Worm (Caenorhabditis elegans) whole organism, mixed stage, embryonic: ENCODE measurements around the gene pqn-35.
A peak's percentile ranks its signal among the peaks of the same experiment; 100 is the strongest.

ENCODE experiments used
- M03D4.4 ChIP-seq: sonication (generic microtip); optimal IDR thresholded peaks from 2 replicates; lab custom pipeline; 2017; ENCODE audit warnings: mild to moderate bottlenecking, missing genetic modification characterization, missing compliant biosample characterization
- bed-3 ChIP-seq: fragments of 200-800 bp; sonication (Bioruptor generic); optimal IDR thresholded peaks from 3 replicates; lab custom pipeline; 2018; ENCODE audit warnings: mild to moderate bottlenecking, missing genetic modification characterization, moderate library complexity, missing compliant biosample characterization
- blmp-1 ChIP-seq: fragments of 150-350 bp; optimal IDR thresholded peaks from 2 replicates; lab custom pipeline; 2014; ENCODE audit warnings: missing biosample characterization, missing genetic modification characterization
- ceh-39 ChIP-seq: fragments of 150-350 bp; optimal IDR thresholded peaks from 2 replicates; lab custom pipeline; 2014; ENCODE audit warnings: missing biosample characterization, missing genetic modification characterization
- ceh-43 ChIP-seq: fragments of 200-800 bp; sonication (Bioruptor generic); optimal IDR thresholded peaks from 2 replicates; lab custom pipeline; 2018; ENCODE audit warnings: mild to moderate bottlenecking, missing genetic modification characterization, moderate library complexity, missing compliant biosample characterization
- ceh-83 ChIP-seq: fragments of 200-800 bp; sonication (Bioruptor generic); optimal IDR thresholded peaks from 2 replicates; lab custom pipeline; 2018; ENCODE audit warnings: mild to moderate bottlenecking, missing genetic modification characterization, missing compliant biosample characterization
- ces-1 ChIP-seq: fragments of 150-350 bp; optimal IDR thresholded peaks from 2 replicates; lab custom pipeline; 2014; ENCODE audit warnings: missing biosample characterization, missing genetic modification reagents, missing genetic modification characterization
- cnd-1 ChIP-seq: fragments of 200-800 bp; sonication (Bioruptor generic); optimal IDR thresholded peaks from 2 replicates; lab custom pipeline; 2018; ENCODE audit warnings: mild to moderate bottlenecking, missing genetic modification characterization, missing compliant biosample characterization
- drap-1 ChIP-seq: fragments of 200-800 bp; sonication (Bioruptor generic); optimal IDR thresholded peaks from 3 replicates; lab custom pipeline; 2018; ENCODE audit warnings: mild to moderate bottlenecking, missing genetic modification characterization, missing compliant biosample characterization
- elt-1 ChIP-seq: sonication (generic microtip); optimal IDR thresholded peaks from 2 replicates; lab custom pipeline; 2017; ENCODE audit warnings: missing genetic modification characterization, mild to moderate bottlenecking, missing compliant biosample characterization, antibody characterized with exemption, moderate library complexity, borderline replicate concordance; ENCODE audit not compliant: insufficient read depth
- elt-3 ChIP-seq: fragments of 150-350 bp; optimal IDR thresholded peaks from 2 replicates; lab custom pipeline; 2014; ENCODE audit warnings: missing biosample characterization, missing genetic modification characterization
- flh-1 ChIP-seq: fragments of 200-800 bp; sonication (Bioruptor generic); optimal IDR thresholded peaks from 2 replicates; lab custom pipeline; 2018; ENCODE audit warnings: mild to moderate bottlenecking, missing genetic modification characterization, moderate library complexity, missing compliant biosample characterization
- ham-2 ChIP-seq: fragments of 200-800 bp; sonication (Bioruptor generic); optimal IDR thresholded peaks from 2 replicates; lab custom pipeline; 2018; ENCODE audit warnings: mild to moderate bottlenecking, missing genetic modification characterization, missing compliant biosample characterization
- hlh-1 ChIP-seq: fragments of 150-350 bp; optimal IDR thresholded peaks from 2 replicates; lab custom pipeline; 2014; ENCODE audit warnings: missing biosample characterization, missing genetic modification reagents, missing genetic modification characterization
- lin-13 ChIP-seq: fragments of 150-350 bp; optimal IDR thresholded peaks from 2 replicates; lab custom pipeline; 2014; ENCODE audit warnings: missing biosample characterization, missing genetic modification characterization
- lin-32 ChIP-seq: fragments of 200-800 bp; sonication (Bioruptor generic); optimal IDR thresholded peaks from 2 replicates; lab custom pipeline; 2018; ENCODE audit warnings: mild to moderate bottlenecking, missing genetic modification characterization, missing compliant biosample characterization
- lsy-2 ChIP-seq: fragments of 150-350 bp; optimal IDR thresholded peaks from 2 replicates; lab custom pipeline; 2014; ENCODE audit warnings: missing biosample characterization, missing genetic modification characterization
- mab-5 ChIP-seq: fragments of 150-350 bp; optimal IDR thresholded peaks from 2 replicates; lab custom pipeline; 2014; ENCODE audit warnings: missing biosample characterization, missing genetic modification characterization
- mep-1 ChIP-seq: fragments of 150-350 bp; optimal IDR thresholded peaks from 2 replicates; lab custom pipeline; 2017; ENCODE audit warnings: missing biosample characterization, missing genetic modification reagents, missing genetic modification characterization, inconsistent platforms
- mls-2 ChIP-seq: sonication (generic microtip); optimal IDR thresholded peaks from 2 replicates; lab custom pipeline; 2016; ENCODE audit warnings: mild to moderate bottlenecking, missing genetic modification characterization, moderate library complexity, missing compliant biosample characterization
- nhr-12 ChIP-seq: fragments of 150-350 bp; optimal IDR thresholded peaks from 2 replicates; lab custom pipeline; 2014; ENCODE audit warnings: missing biosample characterization, missing genetic modification characterization
- nhr-2 ChIP-seq: fragments of 150-350 bp; optimal IDR thresholded peaks from 2 replicates; lab custom pipeline; 2014; ENCODE audit warnings: missing biosample characterization, missing genetic modification characterization
- nhr-237 ChIP-seq: fragments of 150-350 bp; optimal IDR thresholded peaks from 2 replicates; lab custom pipeline; 2014; ENCODE audit warnings: missing biosample characterization, missing genetic modification characterization
- nhr-28 ChIP-seq: fragments of 150-350 bp; optimal IDR thresholded peaks from 2 replicates; lab custom pipeline; 2014; ENCODE audit warnings: missing biosample characterization, missing genetic modification characterization
- nhr-76 ChIP-seq: sonication (generic microtip); optimal IDR thresholded peaks from 2 replicates; lab custom pipeline; 2017; ENCODE audit warnings: missing biosample characterization, missing genetic modification characterization
- pha-4 ChIP-seq: fragments of 150-350 bp; optimal IDR thresholded peaks from 2 replicates; lab custom pipeline; 2018; ENCODE audit warnings: missing biosample characterization, missing genetic modification reagents, missing genetic modification characterization
- sem-2 ChIP-seq: fragments of 200-800 bp; sonication (Bioruptor generic); optimal IDR thresholded peaks from 2 replicates; lab custom pipeline; 2018; ENCODE audit warnings: mild to moderate bottlenecking, missing genetic modification characterization, missing compliant biosample characterization
- snpc-4 ChIP-seq: fragments of 150-350 bp; optimal IDR thresholded peaks from 2 replicates; lab custom pipeline; 2014; ENCODE audit warnings: missing biosample characterization, missing genetic modification characterization
- sptf-1 ChIP-seq: sonication (generic microtip); optimal IDR thresholded peaks from 2 replicates; lab custom pipeline; 2017; ENCODE audit warnings: mild to moderate bottlenecking, missing genetic modification characterization, moderate library complexity, missing compliant biosample characterization
- tbx-8 ChIP-seq: fragments of 200-800 bp; sonication (Bioruptor generic); optimal IDR thresholded peaks from 2 replicates; lab custom pipeline; 2018; ENCODE audit warnings: mild to moderate bottlenecking, missing genetic modification characterization, moderate library complexity, missing compliant biosample characterization
- unc-120 ChIP-seq: sonication (generic microtip); optimal IDR thresholded peaks from 2 replicates; lab custom pipeline; 2017; ENCODE audit warnings: missing genetic modification characterization, missing compliant biosample characterization; ENCODE audit not compliant: poor library complexity, severe bottlenecking
- unc-39 ChIP-seq: fragments of 150-350 bp; optimal IDR thresholded peaks from 2 replicates; lab custom pipeline; 2014; ENCODE audit warnings: missing biosample characterization, missing genetic modification characterization
- unc-62 ChIP-seq: fragments of 150-350 bp; optimal IDR thresholded peaks from 2 replicates; lab custom pipeline; 2014; ENCODE audit warnings: missing biosample characterization, missing genetic modification reagents, missing genetic modification characterization
- zip-8 ChIP-seq: fragments of 150-350 bp; optimal IDR thresholded peaks from 2 replicates; lab custom pipeline; 2014; ENCODE audit warnings: missing biosample characterization, missing genetic modification characterization
- ztf-11 ChIP-seq: fragments of 150-350 bp; optimal IDR thresholded peaks from 2 replicates; lab custom pipeline; 2014; ENCODE audit warnings: missing biosample characterization, missing genetic modification characterization

pqn-35 gene

DNA sequence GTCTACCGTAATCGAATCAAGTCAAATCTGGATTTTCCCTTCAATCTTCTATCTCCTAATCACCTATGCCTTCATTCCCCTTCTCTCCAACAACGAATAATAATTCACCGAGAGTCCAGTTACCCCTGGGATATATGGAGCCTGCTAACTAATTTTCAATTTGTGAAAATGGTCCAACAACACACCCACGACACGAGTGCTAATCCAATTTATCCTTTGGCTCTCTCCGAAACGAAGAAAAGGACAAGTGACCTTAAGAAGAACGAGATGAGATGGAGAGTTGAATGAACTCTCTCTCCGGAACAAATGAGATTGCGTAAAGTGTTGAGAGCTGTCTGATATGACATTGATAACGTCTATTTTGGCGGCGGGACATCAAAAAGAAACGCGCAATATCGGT lies 28.5 kb upstream of the pqn-35 start:
- TF ChIP-seq sptf-1 (no peak), ces-1 (GFP tag; lab: Kevin White, UChicago) (peak; percentile 99)
- TF ChIP-seq, all 35 proteins: peak for 1

DNA sequence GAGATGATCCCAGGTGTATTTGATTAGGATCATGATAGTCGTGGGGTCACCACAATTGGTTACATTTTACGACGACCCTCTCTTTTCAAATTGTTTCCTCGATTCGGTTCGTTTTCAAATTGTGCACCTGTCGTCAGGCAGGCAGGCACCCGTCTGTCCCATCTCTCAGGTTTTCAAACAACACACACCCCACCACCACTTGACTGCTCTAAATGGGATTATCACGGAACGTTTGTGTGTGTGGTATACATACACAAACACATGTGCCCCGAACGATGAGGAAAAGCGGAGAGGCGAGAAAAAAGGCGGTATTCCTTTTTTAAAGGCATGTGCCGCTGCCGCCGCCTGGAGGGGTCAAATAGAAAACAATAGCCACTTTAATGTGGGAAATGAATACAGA lies 27.5 kb upstream of the pqn-35 start:
- peak; percentile 3 for TF ChIP-seq sem-2 (GFP tag; lab: Kevin White, UChicago)
- no peak for TF ChIP-seq ceh-39
- peak; percentile 38 for TF ChIP-seq ham-2 (GFP tag; lab: Kevin White, UChicago)
- no peak for TF ChIP-seq ceh-43 (GFP tag; lab: Kevin White, UChicago)
- TF ChIP-seq lin-13 (tag; lab: Kevin White, UChicago): no peak
- no peak for TF ChIP-seq snpc-4 (tag; lab: Kevin White, UChicago)
- TF ChIP-seq ztf-11 (tag; lab: Kevin White, UChicago): peak; percentile 59
- no peak for TF ChIP-seq zip-8 (tag; lab: Kevin White, UChicago)
- no peak for TF ChIP-seq nhr-237 (tag; lab: Kevin White, UChicago)
- no peak for TF ChIP-seq mab-5
- peak; percentile 97 for TF ChIP-seq lin-32 (GFP tag; lab: Kevin White, UChicago)
- TF ChIP-seq tbx-8: no peak
- no peak for TF ChIP-seq M03D4.4
- no peak for TF ChIP-seq hlh-1 (tag; lab: Kevin White, UChicago)
- TF ChIP-seq elt-1 (tag; lab: Kevin White, UChicago): no peak
- no peak for TF ChIP-seq nhr-76 (tag; lab: Kevin White, UChicago)
- TF ChIP-seq lsy-2 (tag; lab: Kevin White, UChicago): no peak
- peak; percentile 5 for TF ChIP-seq cnd-1 (tag; lab: Kevin White, UChicago)
- no peak for TF ChIP-seq blmp-1 (tag; lab: Kevin White, UChicago)
- TF ChIP-seq unc-62 (GFP tag; lab: Kevin White, UChicago): no peak
- TF ChIP-seq mls-2 (tag; lab: Kevin White, UChicago): no peak
- no peak for TF ChIP-seq elt-3 (tag; lab: Kevin White, UChicago)
- no peak for TF ChIP-seq unc-120
- TF ChIP-seq flh-1 (GFP tag; lab: Kevin White, UChicago): no peak
- no peak for TF ChIP-seq mep-1 (tag; lab: Kevin White, UChicago)
- TF ChIP-seq sptf-1: peak; percentile 13
- no peak for TF ChIP-seq nhr-12
- peak; percentile 48 for TF ChIP-seq ces-1 (GFP tag; lab: Kevin White, UChicago)
- no peak for TF ChIP-seq pha-4 (tag; lab: Kevin White, UChicago)
- no peak for TF ChIP-seq ceh-83 (GFP tag; lab: Kevin White, UChicago)
- TF ChIP-seq nhr-2: peak; percentile 49
- no peak for TF ChIP-seq drap-1 (GFP tag; lab: Kevin White, UChicago)
- TF ChIP-seq bed-3 (GFP tag; lab: Kevin White, UChicago): no peak
- no peak for TF ChIP-seq unc-39 (tag; lab: Kevin White, UChicago)
- TF ChIP-seq nhr-28 (tag; lab: Kevin White, UChicago): no peak

DNA sequence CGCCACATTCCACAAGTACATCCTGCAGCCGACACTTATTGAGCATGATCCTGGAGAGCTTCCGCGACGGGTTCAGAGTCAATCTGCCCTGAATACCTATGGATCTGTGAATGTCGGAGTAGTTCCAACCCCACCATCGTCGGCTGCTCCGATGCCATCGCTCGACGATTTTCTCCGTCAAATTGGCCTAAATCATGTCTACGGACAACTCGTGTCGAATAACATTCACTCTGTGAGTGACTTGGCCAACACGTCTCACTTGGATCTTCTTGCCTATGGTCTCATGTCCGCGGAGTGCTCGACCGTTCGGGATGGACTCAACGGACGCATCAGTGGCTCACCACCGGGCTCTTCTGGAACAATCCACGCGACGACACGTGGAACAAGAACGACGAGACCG lies 22.7 kb upstream of the pqn-35 start:
- TF ChIP-seq unc-120: no peak
- TF ChIP-seq mep-1 (tag; lab: Kevin White, UChicago): no peak
- TF ChIP-seq ceh-43 (GFP tag; lab: Kevin White, UChicago): no peak
- TF ChIP-seq nhr-12: no peak
- TF ChIP-seq elt-3 (tag; lab: Kevin White, UChicago): no peak
- no peak for TF ChIP-seq unc-62 (GFP tag; lab: Kevin White, UChicago)
- TF ChIP-seq unc-39 (tag; lab: Kevin White, UChicago): no peak
- no peak for TF ChIP-seq pha-4 (tag; lab: Kevin White, UChicago)
- TF ChIP-seq snpc-4 (tag; lab: Kevin White, UChicago): no peak
- TF ChIP-seq lin-32 (GFP tag; lab: Kevin White, UChicago): no peak
- TF ChIP-seq, all 35 proteins: peak for 0

DNA sequence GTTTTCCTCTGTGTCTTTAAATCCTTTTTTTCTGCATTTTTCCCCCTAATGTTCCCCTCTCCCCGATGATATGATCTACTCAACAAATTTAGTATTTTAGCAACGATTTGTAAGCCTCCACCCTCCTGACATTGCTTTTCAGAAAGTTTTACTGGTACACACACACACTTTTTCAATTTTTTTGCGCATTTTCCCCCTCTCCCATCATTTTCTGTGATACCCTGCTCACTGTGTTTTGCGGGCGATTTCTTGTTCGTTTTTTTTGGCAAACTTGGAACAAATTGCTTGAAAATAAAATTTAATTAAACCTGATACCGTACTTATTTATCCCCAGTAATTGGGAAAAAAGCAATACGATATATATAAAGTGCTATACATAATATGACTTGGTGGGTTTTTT lies 22.1 kb upstream of the pqn-35 start:
- TF ChIP-seq lsy-2 (tag; lab: Kevin White, UChicago): no peak
- no peak for TF ChIP-seq tbx-8
- no peak for TF ChIP-seq hlh-1 (tag; lab: Kevin White, UChicago)
- no peak for TF ChIP-seq sptf-1
- TF ChIP-seq nhr-12: no peak
- no peak for TF ChIP-seq elt-1 (tag; lab: Kevin White, UChicago)
- no peak for TF ChIP-seq nhr-76 (tag; lab: Kevin White, UChicago)
- no peak for TF ChIP-seq ham-2 (GFP tag; lab: Kevin White, UChicago)
- no peak for TF ChIP-seq sem-2 (GFP tag; lab: Kevin White, UChicago)
- TF ChIP-seq unc-39 (tag; lab: Kevin White, UChicago): no peak
- no peak for TF ChIP-seq unc-62 (GFP tag; lab: Kevin White, UChicago)
- no peak for TF ChIP-seq cnd-1 (tag; lab: Kevin White, UChicago)
- no peak for TF ChIP-seq lin-32 (GFP tag; lab: Kevin White, UChicago)
- TF ChIP-seq mep-1 (tag; lab: Kevin White, UChicago): no peak
- no peak for TF ChIP-seq ztf-11 (tag; lab: Kevin White, UChicago)
- no peak for TF ChIP-seq blmp-1 (tag; lab: Kevin White, UChicago)
- TF ChIP-seq nhr-237 (tag; lab: Kevin White, UChicago): no peak
- no peak for TF ChIP-seq nhr-28 (tag; lab: Kevin White, UChicago)
- no peak for TF ChIP-seq mab-5
- no peak for TF ChIP-seq ces-1 (GFP tag; lab: Kevin White, UChicago)
